In the genomic region with DNA sequence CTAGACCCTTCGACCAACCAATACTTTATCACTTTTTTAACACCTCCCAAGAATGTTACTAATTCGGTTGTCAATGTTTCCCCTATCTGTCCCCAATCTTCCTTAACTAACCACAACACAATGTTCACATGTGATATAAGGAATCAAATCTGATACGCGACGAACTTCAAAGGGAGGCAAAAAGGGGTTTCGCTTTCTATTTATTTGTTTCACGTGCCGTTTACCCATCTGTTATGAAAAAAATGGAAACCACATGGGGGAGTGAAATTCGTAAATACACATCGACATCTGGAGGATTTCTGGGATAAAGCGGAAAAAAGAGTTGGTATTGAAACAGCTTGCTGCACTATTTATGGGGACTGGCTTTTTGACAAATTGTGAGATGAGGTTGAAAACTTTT, we compare ENCODE assay signal across 1 worm cellular context.
TF ChIP-seq lines count a peak whose summit lies in the region.

No protein-coding gene starts in this region.

TF ChIP-seq in whole organism, L1 larva, 84 proteins besides CTCF, POLR2A, EP300 and RAD21 (continued from another document):
- TF ChIP-seq nhr-47 (tag; optimal IDR thresholded peaks at IDR 0.05; lab: Kevin White, UChicago), result no peak
- no peak for TF ChIP-seq ztf-4 (tag; optimal IDR thresholded peaks at IDR 0.05; lab: Kevin White, UChicago)
- TF ChIP-seq nhr-71 (tag; optimal IDR thresholded peaks at IDR 0.05; lab: Kevin White, UChicago), result peak; percentile 78
- no peak for TF ChIP-seq xbp-1 (tag; optimal IDR thresholded peaks at IDR 0.05; lab: Kevin White, UChicago)
- no peak for TF ChIP-seq nhr-28 (tag; optimal IDR thresholded peaks at IDR 0.05; lab: Kevin White, UChicago)
